Worm (Caenorhabditis elegans): Measurements from ENCODE around the gene cash-1.
"Not testable (repeated sequence)": the region's sequence is repeated elsewhere in the genome, so short reads cannot be mapped to it uniquely, and the experiment has no call there.

- peak; percentile 56 for TF ChIP-seq flt-1 (GFP tag; IDR thresholded peaks at IDR 0.05)
- not testable (repeated sequence) for TF ChIP-seq B0310.2 (tag; optimal IDR thresholded peaks at IDR 0.05); ama-1 (optimal IDR thresholded peaks at IDR 0.05); ceh-13 (GFP tag; optimal IDR thresholded peaks at IDR 0.05); F13C5.2 (tag; optimal IDR thresholded peaks at IDR 0.05); ceh-36 (tag; optimal IDR thresholded peaks at IDR 0.05); tra-4 (tag; optimal IDR thresholded peaks at IDR 0.05)
- peak; percentile 61; the same call in 1 of the 2 replicates for TF ChIP-seq tbx-11 (GFP tag; IDR thresholded peaks at IDR 0.05)
- peak; percentile 75; the same call in 1 of the 2 replicates for TF ChIP-seq sea-1 (GFP tag; conservative IDR thresholded peaks at IDR 0.05)
- peak; percentile 51; the same call in 1 of the 2 replicates for TF ChIP-seq scrt-1 (GFP tag; IDR thresholded peaks at IDR 0.05)
Observed at ce11 chrV:10341905-10342328, 20.1 kb upstream of the cash-1 start, which contains the start of gene K07C5.13.

Measured in whole organism, early embryonic.